Worm (Caenorhabditis elegans) whole organism, young adult: ENCODE results near the gene B0024.11.
A peak's percentile ranks its signal among the peaks of the same experiment; 100 is the strongest.

Source experiments
- F39B2.1 ChIP-seq: fragments of 200-800 bp; sonication (Bioruptor generic); IDR thresholded peaks from 2 replicates; pipeline ENCODE4 v1.3.6; 2022; ENCODE audit warnings: missing genetic modification reagents, missing genetic modification characterization, missing compliant biosample characterization
- him-1 ChIP-seq: sonication (generic microtip); optimal IDR thresholded peaks from 2 replicates; lab custom pipeline; 2016; ENCODE audit warnings: missing genotype, missing genetic modification reagents, missing genetic modification characterization, missing compliant biosample characterization
- hmg-20 ChIP-seq: fragments of 200-800 bp; sonication (Bioruptor generic); IDR thresholded peaks from 2 replicates; pipeline ENCODE4 v1.3.6; 2022; ENCODE audit warnings: missing genetic modification reagents, missing genetic modification characterization, missing compliant biosample characterization
- pha-4 ChIP-seq: fragments of 150-350 bp; sonication (generic microtip); optimal IDR thresholded peaks from 2 replicates; lab custom pipeline; 2014; ENCODE audit warnings: missing biosample characterization, missing genetic modification reagents, missing genetic modification characterization
- snpc-1.3 ChIP-seq: sonication (generic microtip); optimal IDR thresholded peaks from 2 replicates; lab custom pipeline; 2017; ENCODE audit warnings: missing genetic modification characterization, mild to moderate bottlenecking, missing compliant biosample characterization, antibody characterized with exemption, moderate library complexity, missing genotype, missing genetic modification reagents; ENCODE audit not compliant: insufficient read depth
- unc-130 ChIP-seq: sonication (generic microtip); optimal IDR thresholded peaks from 2 replicates; lab custom pipeline; 2016; ENCODE audit warnings: missing genetic modification reagents, missing genetic modification characterization, missing compliant biosample characterization
- ztf-22 ChIP-seq: fragments of 200-800 bp; sonication (Bioruptor generic); optimal IDR thresholded peaks from 2 replicates; lab custom pipeline; 2018; ENCODE audit warnings: mild to moderate bottlenecking, missing genetic modification characterization, moderate library complexity, missing compliant biosample characterization

DNA sequence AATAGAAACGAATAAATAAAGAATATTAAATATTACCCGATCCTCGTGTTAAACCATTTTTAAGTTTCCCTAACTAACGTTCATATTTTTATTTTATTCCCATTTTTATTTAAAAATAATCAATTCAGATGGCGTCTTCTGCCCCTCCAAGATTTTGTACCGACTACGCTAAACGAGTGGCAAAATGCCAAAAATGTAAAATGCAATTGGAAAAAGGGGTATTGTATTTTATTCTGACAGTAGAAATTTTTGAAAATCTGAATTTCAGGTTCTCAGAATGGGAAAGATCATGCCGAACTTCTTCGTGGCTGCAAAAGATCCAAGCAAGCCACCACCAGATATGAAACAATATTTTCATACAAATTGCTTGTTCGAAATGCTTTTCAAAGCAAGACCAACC, 23.6 kb upstream of the B0024.11 start, which contains the start of gene K07C5.3:
- TF ChIP-seq F39B2.1 (GFP tag; lab: Robert Waterston, UW) (peak; percentile 71; the same call in 1 of the 2 replicates), pha-4 (no peak), unc-130 (GFP tag; lab: Kevin White, UChicago) (no peak), ztf-22 (GFP tag; lab: Kevin White, UChicago) (no peak), him-1 (no peak), snpc-1.3 (tag; lab: Kevin White, UChicago) (no peak), hmg-20 (GFP tag; lab: Robert Waterston, UW) (no peak)
